Worm (Caenorhabditis elegans): ENCODE results near the gene snt-6.

The snt-6 gene

DNA sequence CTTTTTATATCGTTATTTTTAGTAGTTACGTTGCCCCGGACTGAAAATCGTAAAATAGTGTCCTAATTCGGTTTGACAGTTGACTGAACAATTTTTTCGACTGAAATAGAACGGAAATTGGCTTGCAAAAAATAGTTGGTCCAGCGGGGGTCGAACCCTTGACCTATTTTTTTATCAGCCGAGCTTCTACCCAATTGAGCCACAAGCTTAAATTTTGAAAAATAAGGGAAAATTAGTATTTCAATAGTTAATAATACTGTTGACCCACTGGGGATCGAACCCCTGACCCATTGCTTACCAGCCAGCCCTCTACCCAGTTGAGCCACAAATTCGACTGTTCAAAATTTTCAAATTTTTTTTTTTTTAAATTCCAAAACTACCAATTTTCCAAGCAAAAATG, 1.8 kb upstream of the snt-6 start:
- TF ChIP-seq unc-86 (tag; optimal IDR thresholded peaks at IDR 0.05) (no peak), syd-9 (tag; optimal IDR thresholded peaks at IDR 0.05) (no peak), elt-4 (tag; optimal IDR thresholded peaks at IDR 0.05) (no peak), F13H6.1 (tag; optimal IDR thresholded peaks at IDR 0.05) (no peak), nhr-232 (tag; optimal IDR thresholded peaks at IDR 0.05) (no peak), fkh-10 (GFP tag; optimal IDR thresholded peaks at IDR 0.05) (no peak), tbx-7 (tag; optimal IDR thresholded peaks at IDR 0.05) (no peak), sox-2 (GFP tag; IDR thresholded peaks at IDR 0.05) (no peak), pha-4 (tag; optimal IDR thresholded peaks at IDR 0.05) (no peak), sdc-2 (tag; optimal IDR thresholded peaks at IDR 0.05) (no peak), ceh-24 (tag; optimal IDR thresholded peaks at IDR 0.05) (no peak), Y22D7AL.16 (tag; optimal IDR thresholded peaks at IDR 0.05) (no peak), ceh-22 (tag; optimal IDR thresholded peaks at IDR 0.05) (no peak), hlh-8 (tag; optimal IDR thresholded peaks at IDR 0.05) (no peak), nfya-1 (tag; optimal IDR thresholded peaks at IDR 0.05) (no peak), tbx-2 (tag; optimal IDR thresholded peaks at IDR 0.05) (no peak)

DNA sequence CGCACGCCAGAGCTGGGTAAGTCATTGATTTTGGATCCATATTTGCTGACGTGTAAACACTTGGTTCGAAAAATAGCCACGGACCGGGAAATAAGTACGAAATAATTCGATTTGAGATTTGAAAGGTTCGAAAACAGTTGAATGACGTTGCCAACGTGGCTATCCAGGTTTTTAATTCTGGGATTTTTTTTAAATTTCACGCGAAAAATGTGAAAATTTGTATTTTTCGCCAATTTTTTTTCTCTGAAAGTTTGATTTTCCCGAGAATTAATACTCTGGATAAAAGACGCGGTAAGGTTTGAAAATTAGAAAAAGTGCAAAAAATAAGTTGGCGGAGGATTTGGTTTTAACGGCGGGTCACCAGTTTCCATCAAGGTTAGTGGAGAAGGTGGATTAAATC, 9.2 kb downstream of the snt-6 start, which contains the start of gene fbxc-48:
Gene fbxc-48, minus strand, starts transcription at position 101 of the 400 bp plus-strand sequence.
- no peak for TF ChIP-seq C08G9.2 (tag; optimal IDR thresholded peaks at IDR 0.05)
- no peak for TF ChIP-seq zip-5 (tag; optimal IDR thresholded peaks at IDR 0.05)
- TF ChIP-seq ttx-3 (tag; optimal IDR thresholded peaks at IDR 0.05) = no peak
- TF ChIP-seq ceh-45 (GFP tag; IDR thresholded peaks at IDR 0.05) = no peak
- no peak for TF ChIP-seq T23F11.4 (GFP tag; optimal IDR thresholded peaks at IDR 0.05)
- no peak for TF ChIP-seq K02D7.2 (tag; optimal IDR thresholded peaks at IDR 0.05)
- no peak for TF ChIP-seq unc-55 (GFP tag; optimal IDR thresholded peaks at IDR 0.05)
- TF ChIP-seq tbx-7 (tag; optimal IDR thresholded peaks at IDR 0.05) = no peak
- TF ChIP-seq pag-3 (tag; optimal IDR thresholded peaks at IDR 0.05; ENCODE audit: borderline replicate concordance) = no peak
- no peak for TF ChIP-seq sdc-2 (tag; optimal IDR thresholded peaks at IDR 0.05)
- TF ChIP-seq hlh-15 (tag; optimal IDR thresholded peaks at IDR 0.05) = no peak
- no peak for TF ChIP-seq rnt-1 (tag; optimal IDR thresholded peaks at IDR 0.05)
- TF ChIP-seq eyg-1 (tag; optimal IDR thresholded peaks at IDR 0.05) = no peak

DNA sequence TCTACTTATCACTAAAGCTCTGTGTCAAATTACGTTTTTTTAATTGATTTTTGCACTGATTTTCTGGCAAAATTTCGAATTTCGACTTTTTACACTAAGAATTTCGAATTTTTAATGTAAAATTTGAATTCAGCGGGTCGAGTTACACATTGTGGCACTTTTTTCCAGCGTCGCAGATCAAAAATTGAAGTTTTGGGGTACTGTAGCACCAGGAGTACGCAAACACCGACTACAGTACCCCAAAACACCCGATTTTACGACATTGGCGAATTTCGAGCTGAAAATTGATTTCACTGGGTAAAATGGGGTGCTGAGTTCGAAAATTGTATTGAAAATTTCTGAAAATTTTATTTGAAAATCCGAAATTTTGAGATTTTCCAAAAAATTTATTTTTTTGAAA, 17.6 kb downstream of the snt-6 start:
- TF ChIP-seq unc-55 (GFP tag; optimal IDR thresholded peaks at IDR 0.05) (no peak), T23F11.4 (GFP tag; optimal IDR thresholded peaks at IDR 0.05) (no peak), C08G9.2 (tag; optimal IDR thresholded peaks at IDR 0.05) (no peak), ceh-19 (GFP tag; optimal IDR thresholded peaks at IDR 0.05) (no peak), ceh-2 (tag; optimal IDR thresholded peaks at IDR 0.05) (no peak), ceh-14 (tag; optimal IDR thresholded peaks at IDR 0.05) (no peak), ceh-6 (GFP tag; optimal IDR thresholded peaks at IDR 0.05) (no peak), odd-2 (tag; optimal IDR thresholded peaks at IDR 0.05) (no peak), ceh-24 (tag; optimal IDR thresholded peaks at IDR 0.05) (no peak), lim-6 (tag; optimal IDR thresholded peaks at IDR 0.05) (no peak), hlh-8 (tag; optimal IDR thresholded peaks at IDR 0.05) (no peak), madf-2 (tag; optimal IDR thresholded peaks at IDR 0.05) (no peak)

ce11 chrII:729931-730330, 20.1 kb downstream of the snt-6 start:
- TF ChIP-seq zip-5 (tag; optimal IDR thresholded peaks at IDR 0.05) (no peak), dmd-4 (tag; optimal IDR thresholded peaks at IDR 0.05; ENCODE audit: borderline replicate concordance) (no peak), gmeb-2 (tag; optimal IDR thresholded peaks at IDR 0.05) (no peak), ceh-45 (GFP tag; IDR thresholded peaks at IDR 0.05) (no peak), sox-2 (GFP tag; IDR thresholded peaks at IDR 0.05) (no peak), F13H6.1 (tag; optimal IDR thresholded peaks at IDR 0.05) (no peak), rnt-1 (tag; optimal IDR thresholded peaks at IDR 0.05) (no peak), nhr-11 (tag; optimal IDR thresholded peaks at IDR 0.05) (no peak), ceh-24 (tag; optimal IDR thresholded peaks at IDR 0.05) (no peak), K02D7.2 (tag; optimal IDR thresholded peaks at IDR 0.05) (no peak), ceh-2 (tag; optimal IDR thresholded peaks at IDR 0.05) (no peak), sox-4 (tag; optimal IDR thresholded peaks at IDR 0.05) (no peak), ceh-14 (tag; optimal IDR thresholded peaks at IDR 0.05) (no peak), fax-1 (tag; optimal IDR thresholded peaks at IDR 0.05) (no peak), eyg-1 (tag; optimal IDR thresholded peaks at IDR 0.05) (no peak), lim-6 (tag; optimal IDR thresholded peaks at IDR 0.05) (no peak), che-1 (tag; optimal IDR thresholded peaks at IDR 0.05) (no peak), elt-4 (tag; optimal IDR thresholded peaks at IDR 0.05) (no peak), dve-1 (tag; optimal IDR thresholded peaks at IDR 0.05) (no peak), hlh-13 (GFP tag; optimal IDR thresholded peaks at IDR 0.05) (no peak)

All from whole organism, late embryonic.